Worm (Caenorhabditis elegans): ENCODE results near the gene K03A1.4.

The K03A1.4 gene

ce11 chrX:7264591-7265306, 33.8 kb downstream of the K03A1.4 start (continued):
- TF ChIP-seq dmd-6 (GFP tag; IDR thresholded peaks at IDR 0.05) = peak; percentile 88
- peak; percentile 95 for TF ChIP-seq dve-1 (tag; optimal IDR thresholded peaks at IDR 0.05; ENCODE audit: insufficient read depth)
- TF ChIP-seq nhr-41 (GFP tag; IDR thresholded peaks at IDR 0.05) = peak; percentile 85
- TF ChIP-seq Y5F2A.4 (GFP tag; optimal IDR thresholded peaks at IDR 0.05) = no peak
- TF ChIP-seq mdl-1 (tag; optimal IDR thresholded peaks at IDR 0.05) = peak; percentile 19 to 76
- no peak for TF ChIP-seq nhr-76 (tag; optimal IDR thresholded peaks at IDR 0.05)
- 0 out of 2 replicates have a peak, but pooled peaks have one; percentile 56 for TF ChIP-seq lim-7 (GFP tag; IDR thresholded peaks at IDR 0.05)
- TF ChIP-seq hif-1 (tag; optimal IDR thresholded peaks at IDR 0.05) = peak in 1 of 2 experiments; percentile 77
- peak; percentile 91 for TF ChIP-seq ceh-20 (GFP tag; IDR thresholded peaks at IDR 0.05)
- TF ChIP-seq attf-4 (tag; optimal IDR thresholded peaks at IDR 0.05) = peak; percentile 21
- TF ChIP-seq ceh-82 (tag; optimal IDR thresholded peaks at IDR 0.05) = no peak
- no peak for TF ChIP-seq pha-4 (GFP tag; IDR thresholded peaks at IDR 0.05)
- no peak for TF ChIP-seq pha-4 (tag; optimal IDR thresholded peaks at IDR 0.05)
- no peak for TF ChIP-seq zip-11 (GFP tag; IDR thresholded peaks at IDR 0.05)
- TF ChIP-seq ceh-62 (tag; optimal IDR thresholded peaks at IDR 0.05) = no peak
- TF ChIP-seq lin-29 (GFP tag; IDR thresholded peaks at IDR 0.05) = peak; percentile 39; the same call in 1 of the 2 replicates
- peak; percentile 28 for TF ChIP-seq F10B5.3 (tag; optimal IDR thresholded peaks at IDR 0.05)
- TF ChIP-seq ctbp-1 (GFP tag; IDR thresholded peaks at IDR 0.05) = peak; percentile 94
- no peak for TF ChIP-seq D1046.2 (GFP tag; IDR thresholded peaks at IDR 0.05)
- peak; percentile 78 for TF ChIP-seq lin-38 (GFP tag; IDR thresholded peaks at IDR 0.05)
- no peak for TF ChIP-seq lir-3 (tag; optimal IDR thresholded peaks at IDR 0.05)
- peak; percentile 72 for TF ChIP-seq ama-1 (optimal IDR thresholded peaks at IDR 0.05)
- TF ChIP-seq lin-1 (GFP tag; IDR thresholded peaks at IDR 0.05) = no peak
- no peak for TF ChIP-seq T20F7.1 (GFP tag; optimal IDR thresholded peaks at IDR 0.05)
- TF ChIP-seq daf-8 (GFP tag; IDR thresholded peaks at IDR 0.05) = no peak
- no peak for TF ChIP-seq egl-27 (tag; optimal IDR thresholded peaks at IDR 0.05)
- TF ChIP-seq aly-2 (tag; optimal IDR thresholded peaks at IDR 0.05) = no peak
- 0 out of 2 replicates have a peak, but pooled peaks have one; percentile 26 for TF ChIP-seq mdt-29 (GFP tag; IDR thresholded peaks at IDR 0.05)
- TF ChIP-seq spr-3 (GFP tag; optimal IDR thresholded peaks at IDR 0.05) = peak; percentile 41
- TF ChIP-seq snpc-1.2 (GFP tag; IDR thresholded peaks at IDR 0.05) = no peak
- peak; percentile 60; the same call in 1 of the 2 replicates for TF ChIP-seq tra-1 (GFP tag; IDR thresholded peaks at IDR 0.05)

ce11 chrX:7260327-7261019, 38.1 kb downstream of the K03A1.4 start, which contains the start of gene lact-1:
Gene lact-1, minus strand, starts transcription at chrX:7260377.
- TF ChIP-seq nhr-41 (GFP tag; IDR thresholded peaks at IDR 0.05) (no peak), zip-11 (GFP tag; IDR thresholded peaks at IDR 0.05) (no peak), mxl-2 (GFP tag; conservative IDR thresholded peaks at IDR 0.05) (no peak), dve-1 (tag; optimal IDR thresholded peaks at IDR 0.05; ENCODE audit: insufficient read depth) (peak; percentile 27), egl-27 (tag; optimal IDR thresholded peaks at IDR 0.05) (no peak), aha-1 (tag) (peak; percentile 55), T20F7.1 (GFP tag; optimal IDR thresholded peaks at IDR 0.05) (peak; percentile 32), ceh-32 (tag; optimal IDR thresholded peaks at IDR 0.05; ENCODE audit: poor library complexity) (no peak), nhr-42 (GFP tag; IDR thresholded peaks at IDR 0.05) (no peak), daf-16 (GFP tag; optimal IDR thresholded peaks at IDR 0.05) (no peak), daf-16 (tag; optimal IDR thresholded peaks at IDR 0.05) (peak; percentile 61), pqm-1 (tag; optimal IDR thresholded peaks at IDR 0.05) (peak; percentile 38)
